Worm (Caenorhabditis elegans) whole organism, late embryonic: ENCODE data around the gene srbc-43.

Experiments used
- ceh-24 ChIP-seq: sonication (generic microtip); optimal IDR thresholded peaks from 2 replicates; lab custom pipeline; 2016; ENCODE audit warnings: mild to moderate bottlenecking, missing genetic modification characterization, missing compliant biosample characterization
- ceh-45 ChIP-seq: fragments of 200-800 bp; sonication (Bioruptor generic); IDR thresholded peaks from 2 replicates; pipeline ENCODE4 v1.3.6; 2022; ENCODE audit warnings: missing genetic modification reagents, missing genetic modification characterization, missing compliant biosample characterization
- dmd-4 ChIP-seq: sonication (generic microtip); optimal IDR thresholded peaks from 2 replicates; lab custom pipeline; 2016; ENCODE audit warnings: borderline replicate concordance, missing genetic modification characterization, missing compliant biosample characterization
- fkh-6 ChIP-seq: sonication (generic microtip); optimal IDR thresholded peaks from 2 replicates; lab custom pipeline; 2016; ENCODE audit warnings: missing genetic modification characterization, missing compliant biosample characterization
- nhr-11 ChIP-seq: fragments of 150-350 bp; optimal IDR thresholded peaks from 2 replicates; lab custom pipeline; 2014; ENCODE audit warnings: missing biosample characterization, missing genetic modification characterization
- pha-4 ChIP-seq: fragments of 150-350 bp; optimal IDR thresholded peaks from 2 replicates; lab custom pipeline; 2018; ENCODE audit warnings: missing biosample characterization, missing genetic modification reagents, missing genetic modification characterization
- pqm-1 ChIP-seq: sonication (generic microtip); optimal IDR thresholded peaks from 2 replicates; lab custom pipeline; 2016; ENCODE audit warnings: missing genetic modification characterization, missing compliant biosample characterization
- pros-1 ChIP-seq: fragments of 150-350 bp; optimal IDR thresholded peaks from 2 replicates; lab custom pipeline; 2014; ENCODE audit warnings: missing biosample characterization, missing genetic modification reagents, missing genetic modification characterization
- unc-86 ChIP-seq: sonication (generic microtip); optimal IDR thresholded peaks from 2 replicates; lab custom pipeline; 2016; ENCODE audit warnings: missing genetic modification characterization, missing compliant biosample characterization

- TF ChIP-seq fkh-6 (tag; lab: Kevin White, UChicago) (no peak), ceh-45 (GFP tag; lab: Robert Waterston, UW) (no peak), nhr-11 (tag; lab: Kevin White, UChicago) (no peak), pqm-1 (tag; lab: Kevin White, UChicago) (no peak), ceh-24 (tag; lab: Kevin White, UChicago) (no peak), pha-4 (no peak), dmd-4 (tag; lab: Kevin White, UChicago) (no peak), unc-86 (tag; lab: Kevin White, UChicago) (no peak), pros-1 (tag; lab: Kevin White, UChicago) (no peak)
Observed at ce11 chrV:12752407-12752806, 37.9 kb downstream of the srbc-43 start, which contains the start of gene C15C8.8.
